Worm (Caenorhabditis elegans) whole organism, late embryonic: ENCODE data around the gene ZK1290.11.

ENCODE experiments used
- C08G9.2 ChIP-seq: sonication (generic microtip); optimal IDR thresholded peaks from 2 replicates; lab custom pipeline; 2016; ENCODE audit warnings: mild to moderate bottlenecking, missing genetic modification characterization, moderate library complexity, missing compliant biosample characterization
- F13H6.1 ChIP-seq: sonication (generic microtip); optimal IDR thresholded peaks from 2 replicates; lab custom pipeline; 2016; ENCODE audit warnings: missing genetic modification characterization, missing compliant biosample characterization
- K02D7.2 ChIP-seq: sonication (generic microtip); optimal IDR thresholded peaks from 2 replicates; lab custom pipeline; 2017; ENCODE audit warnings: mild to moderate bottlenecking, missing genetic modification characterization, missing compliant biosample characterization
- T23F11.4 ChIP-seq: fragments of 200-800 bp; sonication (Bioruptor generic); optimal IDR thresholded peaks from 2 replicates; lab custom pipeline; 2018; ENCODE audit warnings: mild to moderate bottlenecking, missing genetic modification characterization, missing compliant biosample characterization
- ahr-1 ChIP-seq: sonication (generic microtip); optimal IDR thresholded peaks from 2 replicates; lab custom pipeline; 2016; ENCODE audit warnings: missing genetic modification characterization, missing compliant biosample characterization
- ceh-18 ChIP-seq: sonication (generic microtip); optimal IDR thresholded peaks from 2 replicates; lab custom pipeline; 2016; ENCODE audit warnings: missing genetic modification characterization, missing compliant biosample characterization
- ceh-19 ChIP-seq: fragments of 200-800 bp; sonication (Bioruptor generic); optimal IDR thresholded peaks from 2 replicates; lab custom pipeline; 2018; ENCODE audit warnings: mild to moderate bottlenecking, missing genetic modification characterization, missing compliant biosample characterization
- ceh-24 ChIP-seq: sonication (generic microtip); optimal IDR thresholded peaks from 2 replicates; lab custom pipeline; 2016; ENCODE audit warnings: mild to moderate bottlenecking, missing genetic modification characterization, missing compliant biosample characterization
- ceh-45 ChIP-seq: fragments of 200-800 bp; sonication (Bioruptor generic); IDR thresholded peaks from 2 replicates; pipeline ENCODE4 v1.3.6; 2022; ENCODE audit warnings: missing genetic modification reagents, missing genetic modification characterization, missing compliant biosample characterization
- ceh-9 ChIP-seq: sonication (generic microtip); optimal IDR thresholded peaks from 2 replicates; lab custom pipeline; 2016; ENCODE audit warnings: mild to moderate bottlenecking, missing genetic modification characterization, inconsistent platforms, missing compliant biosample characterization
- dve-1 ChIP-seq: sonication (generic microtip); optimal IDR thresholded peaks from 2 replicates; lab custom pipeline; 2017; ENCODE audit warnings: antibody characterized with exemption, mild to moderate bottlenecking, missing genetic modification characterization, missing compliant biosample characterization
- ets-4 ChIP-seq: sonication (generic microtip); optimal IDR thresholded peaks from 2 replicates; lab custom pipeline; 2016; ENCODE audit warnings: missing genetic modification characterization, missing compliant biosample characterization
- eyg-1 ChIP-seq: sonication (generic microtip); optimal IDR thresholded peaks from 2 replicates; lab custom pipeline; 2016; ENCODE audit warnings: missing genotype, missing genetic modification characterization, missing compliant biosample characterization
- fkh-10 ChIP-seq: fragments of 150-350 bp; optimal IDR thresholded peaks from 2 replicates; lab custom pipeline; 2014; ENCODE audit warnings: missing biosample characterization, missing genetic modification reagents, missing genetic modification characterization
- fkh-6 ChIP-seq: sonication (generic microtip); optimal IDR thresholded peaks from 2 replicates; lab custom pipeline; 2016; ENCODE audit warnings: missing genetic modification characterization, missing compliant biosample characterization
- gmeb-2 ChIP-seq: sonication (generic microtip); optimal IDR thresholded peaks from 2 replicates; lab custom pipeline; 2016; ENCODE audit warnings: missing genetic modification characterization, inconsistent platforms, missing compliant biosample characterization
- hlh-13 ChIP-seq: fragments of 200-800 bp; sonication (Bioruptor generic); optimal IDR thresholded peaks from 2 replicates; lab custom pipeline; 2018; ENCODE audit warnings: mild to moderate bottlenecking, missing genetic modification characterization, missing compliant biosample characterization
- lin-11 ChIP-seq: fragments of 200-800 bp; sonication (Bioruptor generic); optimal IDR thresholded peaks from 2 replicates; lab custom pipeline; 2018; ENCODE audit warnings: mild to moderate bottlenecking, missing genetic modification characterization, missing compliant biosample characterization
- madf-2 ChIP-seq: sonication (generic microtip); optimal IDR thresholded peaks from 2 replicates; lab custom pipeline; 2017; ENCODE audit warnings: missing genetic modification characterization, missing compliant biosample characterization
- nfya-1 ChIP-seq: sonication (generic microtip); optimal IDR thresholded peaks from 2 replicates; lab custom pipeline; 2017; ENCODE audit warnings: missing genetic modification characterization, mild to moderate bottlenecking, missing compliant biosample characterization, antibody characterized with exemption, moderate library complexity
- nhr-232 ChIP-seq: sonication (generic microtip); optimal IDR thresholded peaks from 2 replicates; lab custom pipeline; 2016; ENCODE audit warnings: missing genetic modification characterization, missing compliant biosample characterization
- pax-1 ChIP-seq: fragments of 150-350 bp; optimal IDR thresholded peaks from 2 replicates; lab custom pipeline; 2014; ENCODE audit warnings: missing biosample characterization, missing genetic modification characterization
- pha-2 ChIP-seq: sonication (generic microtip); optimal IDR thresholded peaks from 2 replicates; lab custom pipeline; 2017; ENCODE audit warnings: mild to moderate bottlenecking, missing genetic modification characterization, missing compliant biosample characterization
- pqm-1 ChIP-seq: sonication (generic microtip); optimal IDR thresholded peaks from 2 replicates; lab custom pipeline; 2016; ENCODE audit warnings: missing genetic modification characterization, missing compliant biosample characterization
- pros-1 ChIP-seq: fragments of 150-350 bp; optimal IDR thresholded peaks from 2 replicates; lab custom pipeline; 2014; ENCODE audit warnings: missing biosample characterization, missing genetic modification reagents, missing genetic modification characterization
- ref-2 ChIP-seq: sonication (generic microtip); optimal IDR thresholded peaks from 2 replicates; lab custom pipeline; 2016; ENCODE audit warnings: missing genetic modification characterization, missing compliant biosample characterization
- sox-4 ChIP-seq: sonication (generic microtip); optimal IDR thresholded peaks from 2 replicates; lab custom pipeline; 2017; ENCODE audit warnings: mild to moderate bottlenecking, missing genetic modification characterization, inconsistent platforms, missing compliant biosample characterization
- tbx-2 ChIP-seq: sonication (generic microtip); optimal IDR thresholded peaks from 2 replicates; lab custom pipeline; 2016; ENCODE audit warnings: missing genetic modification characterization, missing compliant biosample characterization
- unc-3 ChIP-seq, 2 experiments: fragments of 200-800 bp in 1 of 2; sonication (Bioruptor generic) in 1 of 2; sonication (generic microtip) in 1 of 2; conservative IDR thresholded peaks in 1 of 2; optimal IDR thresholded peaks in 1 of 2; 2 replicates each; pipeline versions ENCODE4 v1.3.6 to Lab custom; 2016 to 2022; ENCODE audit warnings: missing compliant biosample characterization in 2 of 2, missing genetic modification characterization in 2 of 2, missing genetic modification reagents in 1 of 2
- unc-55 ChIP-seq: sonication (generic microtip); optimal IDR thresholded peaks from 2 replicates; lab custom pipeline; 2017; ENCODE audit warnings: missing biosample characterization, missing genetic modification reagents, missing genetic modification characterization
- unc-86 ChIP-seq: sonication (generic microtip); optimal IDR thresholded peaks from 2 replicates; lab custom pipeline; 2016; ENCODE audit warnings: missing genetic modification characterization, missing compliant biosample characterization
- ztf-16 ChIP-seq: sonication (generic microtip); optimal IDR thresholded peaks from 2 replicates; lab custom pipeline; 2017; ENCODE audit warnings: missing genetic modification characterization, missing compliant biosample characterization

ZK1290.11 gene

DNA sequence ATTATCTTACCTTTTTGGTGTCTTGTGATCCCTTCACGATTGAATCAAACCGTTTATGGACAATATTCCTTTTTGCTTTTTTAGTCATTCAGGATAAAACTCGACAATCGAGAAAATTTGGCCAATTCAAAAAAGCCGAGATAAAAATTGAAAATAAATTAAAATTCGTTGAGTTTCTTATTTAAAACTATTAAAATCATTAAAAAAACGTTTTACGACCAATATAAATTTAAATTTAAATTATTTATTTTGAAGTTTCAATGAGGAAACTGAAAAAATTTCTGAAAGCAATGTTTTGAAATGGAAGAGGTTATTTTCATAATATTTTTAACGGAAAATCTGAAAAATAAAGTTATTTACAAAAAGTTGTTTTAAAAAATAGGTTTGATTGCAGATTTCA lies 38.1 kb downstream of the ZK1290.11 start, which contains the start of gene ZK1290.15:
ZK1290.15 (plus strand) TSS at position 301 of the 400 bp plus-strand sequence.
- TF ChIP-seq nhr-232 (tag; lab: Kevin White, UChicago) (no peak), unc-3 (GFP tag; conservative IDR thresholded peaks at IDR 0.05; lab: Robert Waterston, UW) (no peak), unc-3 (tag; optimal IDR thresholded peaks at IDR 0.05; lab: Kevin White, UChicago) (no peak), ceh-45 (GFP tag; lab: Robert Waterston, UW) (no peak), ceh-18 (no peak), fkh-10 (GFP tag; lab: Kevin White, UChicago) (no peak), madf-2 (tag; lab: Kevin White, UChicago) (no peak), pqm-1 (no peak), ahr-1 (tag; lab: Kevin White, UChicago) (no peak), nfya-1 (no peak), unc-55 (GFP tag; lab: Kevin White, UChicago) (no peak), pros-1 (tag; lab: Kevin White, UChicago) (no peak)

DNA sequence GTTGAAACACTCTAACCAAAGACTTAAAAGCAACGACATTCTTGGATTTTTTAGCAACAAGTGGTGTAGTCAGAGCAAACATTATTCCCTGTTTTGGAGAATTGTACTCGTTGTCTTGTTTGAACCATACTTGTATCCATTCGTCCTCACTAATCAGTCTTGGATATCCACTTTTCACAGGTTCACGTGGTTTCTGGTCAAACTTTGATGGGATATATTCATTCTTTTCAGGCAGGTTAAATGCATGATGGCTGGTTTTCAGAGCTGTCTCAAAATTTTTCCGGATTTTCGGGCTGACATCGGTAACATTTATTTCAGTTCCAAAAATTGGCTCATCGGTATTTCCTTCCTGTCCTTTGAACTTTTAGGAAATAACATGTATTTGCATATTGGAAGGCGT lies 40.0 kb downstream of the ZK1290.11 start:
- TF ChIP-seq pax-1 (no peak), pha-2 (tag; lab: Kevin White, UChicago) (no peak), dve-1 (no peak), C08G9.2 (tag; lab: Kevin White, UChicago) (no peak), tbx-2 (tag; lab: Kevin White, UChicago) (no peak), ceh-45 (GFP tag; lab: Robert Waterston, UW) (no peak), ceh-19 (no peak), lin-11 (tag; lab: Kevin White, UChicago) (no peak), ztf-16 (tag; lab: Kevin White, UChicago) (no peak), ref-2 (tag; lab: Kevin White, UChicago) (no peak), F13H6.1 (tag; lab: Kevin White, UChicago) (no peak), ets-4 (tag; lab: Kevin White, UChicago) (no peak), gmeb-2 (tag; lab: Kevin White, UChicago) (no peak), unc-3 (GFP tag; conservative IDR thresholded peaks at IDR 0.05; lab: Robert Waterston, UW) (no peak), unc-3 (tag; optimal IDR thresholded peaks at IDR 0.05; lab: Kevin White, UChicago) (no peak), eyg-1 (tag; lab: Kevin White, UChicago) (no peak), T23F11.4 (GFP tag; lab: Kevin White, UChicago) (no peak), ceh-18 (no peak), K02D7.2 (tag; lab: Kevin White, UChicago) (no peak), ceh-24 (tag; lab: Kevin White, UChicago) (no peak)

DNA sequence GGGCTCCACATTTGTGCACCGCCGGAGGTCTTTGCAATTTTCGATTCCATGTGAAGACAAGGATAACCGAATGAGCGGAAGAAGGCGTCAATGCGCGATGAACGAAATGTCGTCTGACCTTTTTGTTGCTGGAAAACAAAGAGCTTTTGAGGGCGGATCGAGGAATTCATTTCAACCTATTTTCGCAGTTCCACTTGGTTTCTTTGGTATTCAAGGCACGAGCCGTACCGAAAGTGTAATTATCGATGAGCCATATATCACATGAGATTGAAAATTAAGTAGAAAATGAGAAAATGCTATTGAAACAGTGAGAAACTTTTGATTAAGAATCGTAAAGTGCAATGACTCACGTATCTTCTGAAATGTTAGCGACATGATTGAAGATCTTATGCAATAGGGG lies 42.2 kb downstream of the ZK1290.11 start, which contains the start of gene glb-9:
glb-9 (minus strand) TSS at position 101 of the 400 bp plus-strand sequence.
- TF ChIP-seq sox-4 (tag; lab: Kevin White, UChicago) (no peak), unc-86 (no peak), F13H6.1 (tag; lab: Kevin White, UChicago) (no peak), fkh-6 (no peak), hlh-13 (GFP tag; lab: Kevin White, UChicago) (no peak), ceh-9 (no peak)
